Worm (Caenorhabditis elegans): Measurements from ENCODE around the gene K10D11.7.

K10D11.7 gene

DNA sequence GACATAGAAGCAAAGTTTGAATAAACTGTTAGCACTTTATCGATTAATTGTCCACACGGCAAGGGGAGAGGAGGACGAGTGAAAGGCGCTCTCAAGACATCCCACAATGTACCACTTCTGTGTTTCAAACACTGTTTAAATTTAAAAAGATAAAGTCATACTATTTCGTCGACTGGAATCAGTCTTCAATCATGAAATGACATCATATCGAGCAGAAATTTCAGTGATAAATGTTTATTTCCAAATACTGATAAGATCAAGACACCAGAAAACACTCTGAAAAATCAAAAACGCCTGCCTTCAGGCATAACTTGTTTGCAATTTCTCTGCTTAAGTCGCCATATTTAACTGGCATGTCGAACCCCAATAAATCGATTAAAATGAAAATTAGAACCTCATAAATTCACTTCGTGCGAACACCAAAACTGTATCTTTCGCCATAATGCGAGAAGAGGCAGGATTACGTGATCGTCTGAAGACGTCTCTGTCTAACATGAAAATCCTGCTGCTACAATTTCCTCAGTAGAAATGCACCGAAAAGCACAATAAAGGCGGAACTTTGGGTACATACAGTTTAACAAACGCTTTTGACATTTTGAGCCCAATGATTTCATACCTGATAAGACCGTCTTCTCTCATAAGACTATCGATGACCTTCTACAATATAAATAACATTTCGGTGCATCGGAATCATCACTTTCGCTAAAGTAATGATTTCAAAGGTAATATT is 17.3 kb downstream of the K10D11.7 start, which contains the start of gene K10D11.2:
TSS of gene K10D11.2 (plus strand) at position 680 of the 730 bp plus-strand sequence.
- TF ChIP-seq nhr-12 (tag; optimal IDR thresholded peaks at IDR 0.05) (no peak), ceh-39 (tag; optimal IDR thresholded peaks at IDR 0.05) (no peak), nhr-2 (tag; optimal IDR thresholded peaks at IDR 0.05) (no peak), ces-1 (GFP tag; optimal IDR thresholded peaks at IDR 0.05) (no peak), blmp-1 (tag; optimal IDR thresholded peaks at IDR 0.05) (no peak), unc-39 (tag; optimal IDR thresholded peaks at IDR 0.05) (no peak), ham-2 (GFP tag; optimal IDR thresholded peaks at IDR 0.05) (no peak), cnd-1 (tag; optimal IDR thresholded peaks at IDR 0.05) (no peak), lin-32 (GFP tag; optimal IDR thresholded peaks at IDR 0.05) (no peak), nhr-237 (tag; optimal IDR thresholded peaks at IDR 0.05) (no peak), ceh-43 (GFP tag; optimal IDR thresholded peaks at IDR 0.05) (no peak), ceh-83 (GFP tag; optimal IDR thresholded peaks at IDR 0.05) (no peak), hlh-1 (tag; optimal IDR thresholded peaks at IDR 0.05) (no peak), ztf-11 (tag; optimal IDR thresholded peaks at IDR 0.05) (no peak), mep-1 (tag; optimal IDR thresholded peaks at IDR 0.05) (no peak), sem-2 (GFP tag; optimal IDR thresholded peaks at IDR 0.05) (no peak), mls-2 (tag; optimal IDR thresholded peaks at IDR 0.05) (no peak)

- TF ChIP-seq tbx-8 (GFP tag; optimal IDR thresholded peaks at IDR 0.05) (no peak), mls-2 (tag; optimal IDR thresholded peaks at IDR 0.05) (no peak), mep-1 (tag; optimal IDR thresholded peaks at IDR 0.05) (no peak)
These were observed 18.1 kb downstream of the K10D11.7 start for ce11 chrIV:12977650-12978049.

DNA sequence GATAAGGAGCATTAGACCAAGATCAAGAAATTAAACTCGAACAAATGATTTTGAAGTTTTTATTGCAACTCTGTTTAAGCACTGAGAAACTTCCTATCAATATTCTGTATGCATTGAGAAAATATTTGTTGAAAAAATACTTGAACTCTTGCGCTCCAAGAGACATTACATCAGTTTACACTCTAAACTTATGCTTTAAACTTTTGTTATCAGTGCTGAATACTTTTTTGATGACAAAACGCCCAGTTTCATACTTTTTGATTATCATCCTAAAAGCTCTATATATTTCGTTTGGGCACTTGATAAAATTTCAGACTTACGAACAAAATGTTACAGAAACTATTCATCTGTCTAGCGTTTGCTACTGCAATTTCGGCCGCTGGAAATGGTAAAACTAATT is 19.8 kb downstream of the K10D11.7 start, which contains the start of gene dod-17:
TSS of gene dod-17 (plus strand) at position 323 of the 400 bp plus-strand sequence.
- TF ChIP-seq ceh-43 (GFP tag; optimal IDR thresholded peaks at IDR 0.05) (no peak), lin-32 (GFP tag; optimal IDR thresholded peaks at IDR 0.05) (no peak), snpc-4 (tag; optimal IDR thresholded peaks at IDR 0.05) (no peak), ham-2 (GFP tag; optimal IDR thresholded peaks at IDR 0.05) (no peak), M03D4.4 (tag; optimal IDR thresholded peaks at IDR 0.05) (no peak), lin-13 (tag; optimal IDR thresholded peaks at IDR 0.05) (no peak), nhr-237 (tag; optimal IDR thresholded peaks at IDR 0.05) (no peak), sem-2 (GFP tag; optimal IDR thresholded peaks at IDR 0.05) (no peak), lsy-2 (tag; optimal IDR thresholded peaks at IDR 0.05) (no peak)

DNA sequence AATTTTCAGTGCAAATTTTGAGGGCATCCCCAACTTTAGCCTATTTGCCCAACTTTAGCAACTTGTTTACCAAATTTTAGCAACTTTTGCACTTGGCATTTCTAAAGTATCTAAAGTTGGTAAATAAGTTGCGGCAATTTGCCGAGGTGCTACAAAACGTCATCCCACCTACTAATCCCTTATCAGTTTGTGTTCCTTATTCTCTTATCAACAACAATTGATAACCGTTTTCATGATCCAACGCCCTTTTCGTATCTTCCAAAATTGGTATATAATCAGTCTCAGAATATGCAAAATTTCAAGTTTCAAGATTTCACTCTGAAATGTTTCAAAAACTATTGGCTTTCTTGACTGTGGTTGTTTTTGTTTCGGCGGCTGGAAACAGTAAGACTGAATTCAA is 22.4 kb downstream of the K10D11.7 start, which contains the start of gene F55G11.4:
TSS of gene F55G11.4 (plus strand) at position 289 of the 400 bp plus-strand sequence.
- TF ChIP-seq zip-8 (tag; optimal IDR thresholded peaks at IDR 0.05), result no peak
- no peak for TF ChIP-seq nhr-2 (tag; optimal IDR thresholded peaks at IDR 0.05)
- TF ChIP-seq ceh-83 (GFP tag; optimal IDR thresholded peaks at IDR 0.05), result no peak
- TF ChIP-seq bed-3 (GFP tag; optimal IDR thresholded peaks at IDR 0.05), result no peak
- no peak for TF ChIP-seq mab-5 (tag; optimal IDR thresholded peaks at IDR 0.05)
- TF ChIP-seq lin-13 (tag; optimal IDR thresholded peaks at IDR 0.05), result no peak

ce11 chrIV:12972780-12973179 is 23.0 kb downstream of the K10D11.7 start:
- no peak for TF ChIP-seq hlh-1 (tag; optimal IDR thresholded peaks at IDR 0.05)
- no peak for TF ChIP-seq tbx-8 (GFP tag; optimal IDR thresholded peaks at IDR 0.05)

- TF ChIP-seq elt-3 (tag; optimal IDR thresholded peaks at IDR 0.05), result no peak
- no peak for TF ChIP-seq nhr-12 (tag; optimal IDR thresholded peaks at IDR 0.05)
- TF ChIP-seq lin-13 (tag; optimal IDR thresholded peaks at IDR 0.05), result no peak
These were observed 23.7 kb downstream of the K10D11.7 start for ce11 chrIV:12971994-12972520.

DNA sequence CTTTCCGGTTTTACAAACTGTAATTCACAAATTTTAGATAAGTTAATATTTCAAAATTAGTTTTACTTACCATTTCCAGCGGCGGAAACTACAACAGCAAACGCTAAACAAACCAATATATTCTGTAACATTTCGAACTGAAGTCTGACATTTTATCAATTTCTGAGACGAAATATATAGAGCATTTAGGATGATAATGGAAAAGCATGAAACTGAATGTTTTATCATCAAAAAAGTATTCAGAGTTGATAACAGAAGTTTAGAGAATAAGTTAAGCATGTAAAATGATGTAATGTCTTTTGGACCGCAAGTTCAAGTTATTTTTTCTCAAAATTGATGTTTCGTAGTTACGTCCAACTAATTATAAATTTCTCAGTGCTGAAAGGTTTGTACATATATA is 26.6 kb downstream of the K10D11.7 start, which contains the start of gene F55G11.2:
TSS of gene F55G11.2 (minus strand) at position 149 of the 400 bp plus-strand sequence.
- TF ChIP-seq bed-3 (GFP tag; optimal IDR thresholded peaks at IDR 0.05), result no peak
- no peak for TF ChIP-seq nhr-76 (tag; optimal IDR thresholded peaks at IDR 0.05)

Data from whole organism, mixed stage, embryonic.